Fruit fly (Drosophila melanogaster) whole organism, adult: ENCODE measurements around the gene Pdfr.

ENCODE experiments used
- CG11617 ChIP-seq: fragments of 200-800 bp; sonication (Bioruptor generic); optimal IDR thresholded peaks from 2 replicates; lab custom pipeline; 2017; ENCODE audit warnings: mild to moderate bottlenecking, missing biosample characterization, missing genetic modification reagents, missing genetic modification characterization
- CG12768 ChIP-seq: fragments of 200-800 bp; sonication (Bioruptor generic); optimal IDR thresholded peaks from 2 replicates; lab custom pipeline; 2017; ENCODE audit warnings: missing biosample characterization, missing genetic modification characterization, mild to moderate bottlenecking, moderate library complexity, missing genetic modification reagents
- CG14711 ChIP-seq: fragments of 200-800 bp; sonication (Bioruptor generic); optimal IDR thresholded peaks from 2 replicates; lab custom pipeline; 2018; ENCODE audit warnings: missing biosample characterization, mild to moderate bottlenecking, missing genetic modification characterization, moderate library complexity
- CG1620 ChIP-seq: fragments of 200-800 bp; sonication (Bioruptor generic); optimal IDR thresholded peaks from 2 replicates; lab custom pipeline; 2016; ENCODE audit warnings: missing biosample characterization, missing genetic modification characterization
- CG33017 ChIP-seq: fragments of 200-800 bp; sonication (Bioruptor generic); optimal IDR thresholded peaks from 2 replicates; lab custom pipeline; 2018; ENCODE audit warnings: missing biosample characterization, mild to moderate bottlenecking, missing genetic modification characterization, moderate library complexity
- CG5204 ChIP-seq: fragments of 200-800 bp; sonication (Bioruptor generic); optimal IDR thresholded peaks from 2 replicates; lab custom pipeline; 2016; ENCODE audit warnings: missing biosample characterization, missing genetic modification characterization
- CG7045 ChIP-seq: fragments of 200-800 bp; sonication (Bioruptor generic); optimal IDR thresholded peaks from 2 replicates; lab custom pipeline; 2017; ENCODE audit warnings: missing biosample characterization, mild to moderate bottlenecking, missing genetic modification characterization
- CG7101 ChIP-seq: fragments of 200-800 bp; sonication (Bioruptor generic); optimal IDR thresholded peaks from 2 replicates; lab custom pipeline; 2018; ENCODE audit warnings: missing biosample characterization, mild to moderate bottlenecking, missing genetic modification characterization, moderate library complexity
- Clk ChIP-seq: fragments of 200-800 bp; sonication (Bioruptor generic); optimal IDR thresholded peaks from 2 replicates; lab custom pipeline; 2017; ENCODE audit warnings: missing biosample characterization, missing genetic modification characterization
- Crg-1 ChIP-seq: fragments of 200-800 bp; sonication (Bioruptor generic); optimal IDR thresholded peaks from 2 replicates; lab custom pipeline; 2016; ENCODE audit warnings: missing biosample characterization, missing genetic modification characterization
- Hr96 ChIP-seq: fragments of 200-800 bp; sonication (Bioruptor generic); optimal IDR thresholded peaks from 2 replicates; lab custom pipeline; 2016; ENCODE audit warnings: missing biosample characterization, missing genetic modification characterization
- Mnt ChIP-seq: fragments of 200-800 bp; sonication (Bioruptor generic); optimal IDR thresholded peaks from 2 replicates; lab custom pipeline; 2016; ENCODE audit warnings: missing biosample characterization, mild to moderate bottlenecking, missing genetic modification characterization
- bab1 ChIP-seq: fragments of 200-800 bp; sonication (Bioruptor generic); optimal IDR thresholded peaks from 3 replicates; lab custom pipeline; 2019; ENCODE audit warnings: missing biosample characterization, mild to moderate bottlenecking, missing genetic modification characterization, moderate library complexity
- cic ChIP-seq: fragments of 200-800 bp; sonication (Bioruptor generic); optimal IDR thresholded peaks from 2 replicates; lab custom pipeline; 2017; ENCODE audit warnings: missing biosample characterization, mild to moderate bottlenecking, missing genetic modification characterization, moderate library complexity
- cnc ChIP-seq, 2 experiments: fragments of >200 bp; optimal IDR thresholded peaks; 2 replicates each; lab custom pipeline; 2017
- kay ChIP-seq: fragments of 200-800 bp; sonication (Bioruptor generic); peaks from one replicate; lab custom pipeline; 2016; ENCODE audit warnings: missing biosample characterization, missing genetic modification characterization, borderline replicate concordance
- ovo ChIP-seq: fragments of 200-800 bp; sonication (Bioruptor generic); optimal IDR thresholded peaks from 2 replicates; lab custom pipeline; 2016; ENCODE audit warnings: missing biosample characterization, missing genetic modification characterization
- pad ChIP-seq: fragments of 200-800 bp; sonication (Bioruptor generic); optimal IDR thresholded peaks from 3 replicates; lab custom pipeline; 2017; ENCODE audit warnings: missing biosample characterization, missing genetic modification characterization, mild to moderate bottlenecking, moderate library complexity, missing genetic modification reagents
- tj ChIP-seq: fragments of 200-800 bp; sonication (Bioruptor generic); optimal IDR thresholded peaks from 3 replicates; lab custom pipeline; 2017; ENCODE audit warnings: missing biosample characterization, mild to moderate bottlenecking, missing genetic modification characterization, moderate library complexity
- toe ChIP-seq: fragments of 200-800 bp; sonication (Bioruptor generic); optimal IDR thresholded peaks from 2 replicates; lab custom pipeline; 2016; ENCODE audit warnings: missing biosample characterization, missing genetic modification characterization

Gene Pdfr

DNA sequence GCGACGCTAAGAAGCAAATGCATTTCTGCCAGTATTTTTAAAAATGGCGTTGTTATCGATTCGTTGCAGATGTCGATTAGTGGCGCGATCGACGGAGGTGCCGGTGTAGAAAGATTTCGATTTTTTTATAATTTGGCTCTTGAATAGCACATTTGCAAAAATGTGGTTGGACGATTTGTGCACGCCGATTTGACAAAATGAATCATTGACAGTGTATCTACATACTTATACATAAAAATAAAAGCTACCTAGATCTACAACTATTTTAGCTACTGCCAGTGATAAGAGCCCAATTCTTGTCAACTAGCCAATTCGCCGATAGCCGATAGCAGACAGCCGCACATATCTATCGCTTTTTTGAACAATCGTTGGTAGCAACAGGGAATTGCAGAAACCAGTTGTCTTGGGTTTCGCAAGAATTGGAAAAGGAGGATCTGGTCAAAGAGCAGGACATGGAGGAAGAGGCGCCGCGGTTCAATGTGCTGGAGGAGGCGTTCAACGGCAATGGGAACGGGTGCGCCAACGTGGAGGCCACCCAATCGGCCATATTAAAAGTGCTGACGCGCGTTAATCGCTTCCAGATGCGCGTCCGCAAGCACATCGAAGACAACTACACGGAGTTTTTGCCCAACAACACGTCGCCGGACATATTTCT, 52.0 kb downstream of the Pdfr start, which contains the start of the genes Klp3A and Zw10:
Klp3A (minus strand) TSS at position 202 of the 655 bp plus-strand sequence.
Zw10 (plus strand) TSS at position 347 of the 655 bp plus-strand sequence.
- TF ChIP-seq bab1 (GFP tag; lab: Kevin White, UChicago) (peak; percentile 71), CG14711 (tag; lab: Kevin White, UChicago) (peak; percentile 16), CG33017 (tag; lab: Kevin White, UChicago) (no peak), cnc (optimal IDR thresholded peaks at IDR 0.05; lab: Kevin White, UChicago) (no peak), CG7101 (tag; lab: Kevin White, UChicago) (peak; percentile 31), Mnt (GFP tag; lab: Kevin White, UChicago) (peak; percentile 36), pad (no peak), cic (GFP tag; lab: Kevin White, UChicago) (no peak), Hr96 (GFP tag; lab: Kevin White, UChicago) (no peak), Crg-1 (GFP tag; lab: Kevin White, UChicago) (no peak), toe (GFP tag; lab: Kevin White, UChicago) (no peak), CG12768 (GFP tag; lab: Kevin White, UChicago) (no peak), CG1620 (GFP tag; lab: Kevin White, UChicago) (peak; percentile 12), tj (peak; percentile 93), kay (GFP tag; lab: Kevin White, UChicago) (no peak)

DNA sequence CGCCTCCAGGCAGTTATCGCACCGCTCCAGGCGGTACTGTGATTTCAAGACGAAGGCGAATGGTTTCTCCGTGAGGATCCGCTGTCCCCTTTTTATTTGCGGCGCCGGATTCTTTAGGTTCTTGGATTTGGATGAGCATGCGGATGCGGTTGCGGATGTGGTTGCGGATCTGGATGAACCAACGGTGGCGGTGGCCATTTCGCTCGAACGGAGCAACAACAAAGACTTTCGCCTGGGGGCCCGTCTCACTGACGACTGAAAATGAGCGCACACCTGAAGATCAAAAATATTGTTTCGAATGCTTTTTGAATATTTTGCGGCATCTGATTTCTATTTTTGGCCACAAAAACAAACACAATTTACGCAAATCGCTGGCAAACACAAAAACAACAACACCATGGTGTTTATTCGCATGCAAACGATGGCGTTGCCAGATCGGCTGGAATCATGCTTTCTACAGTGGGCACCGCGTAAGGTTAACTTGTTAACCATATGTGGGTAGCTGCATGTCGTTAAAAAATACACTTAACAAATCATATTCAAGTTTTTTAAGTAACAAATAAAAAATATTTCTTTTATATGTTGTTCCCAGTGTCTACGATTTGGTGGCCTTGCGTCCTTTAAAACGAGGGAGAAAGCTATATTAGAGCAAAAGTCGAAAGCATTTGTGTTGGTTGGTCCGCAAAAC, 56.6 kb downstream of the Pdfr start, which contains the start of gene Smyd3:
Smyd3 (minus strand) TSS at position 407 of the 688 bp plus-strand sequence.
- TF ChIP-seq CG1620 (GFP tag; lab: Kevin White, UChicago), result peak; percentile 52
- peak; percentile 61 for TF ChIP-seq toe (GFP tag; lab: Kevin White, UChicago)
- TF ChIP-seq Mnt (GFP tag; lab: Kevin White, UChicago), result peak; percentile 83
- peak; percentile 57 for TF ChIP-seq Crg-1 (GFP tag; lab: Kevin White, UChicago)
- TF ChIP-seq pad, result peak; percentile 50
- TF ChIP-seq CG5204 (GFP tag; lab: Kevin White, UChicago), result no peak
- peak; percentile 81 for TF ChIP-seq bab1 (GFP tag; lab: Kevin White, UChicago)
- no peak for TF ChIP-seq kay (GFP tag; lab: Kevin White, UChicago)
- TF ChIP-seq CG7045 (GFP tag; lab: Kevin White, UChicago), result peak; percentile 46
- peak; percentile 40 for TF ChIP-seq tj
- TF ChIP-seq Hr96 (GFP tag; lab: Kevin White, UChicago), result no peak
- no peak for TF ChIP-seq cnc (optimal IDR thresholded peaks at IDR 0.05; lab: Kevin White, UChicago)
- peak; percentile 61 for TF ChIP-seq CG7101 (tag; lab: Kevin White, UChicago)
- TF ChIP-seq ovo (GFP tag; lab: Kevin White, UChicago), result no peak
- TF ChIP-seq CG33017 (tag; lab: Kevin White, UChicago), result peak; percentile 77
- peak; percentile 74 for TF ChIP-seq CG11617 (GFP tag; lab: Kevin White, UChicago)
- TF ChIP-seq Clk, result peak; percentile 30
- peak; percentile 68 for TF ChIP-seq CG12768 (GFP tag; lab: Kevin White, UChicago)
- TF ChIP-seq cic (GFP tag; lab: Kevin White, UChicago), result peak; percentile 44
- peak; percentile 62 for TF ChIP-seq CG14711 (tag; lab: Kevin White, UChicago)

dm6 chrX:2610236-2610635, 58.2 kb downstream of the Pdfr start, which contains the start of gene eIF3g1:
eIF3g1 (minus strand) TSS chrX:2610336.
- peak; percentile 22 for TF ChIP-seq Mnt (GFP tag; lab: Kevin White, UChicago)

- TF ChIP-seq ovo (GFP tag; lab: Kevin White, UChicago) (no peak), toe (GFP tag; lab: Kevin White, UChicago) (no peak), CG5204 (GFP tag; lab: Kevin White, UChicago) (no peak), Clk (no peak), bab1 (GFP tag; lab: Kevin White, UChicago) (no peak), CG1620 (GFP tag; lab: Kevin White, UChicago) (no peak), CG7101 (tag; lab: Kevin White, UChicago) (no peak), kay (GFP tag; lab: Kevin White, UChicago) (no peak), CG7045 (GFP tag; lab: Kevin White, UChicago) (no peak), CG12768 (GFP tag; lab: Kevin White, UChicago) (no peak), Hr96 (GFP tag; lab: Kevin White, UChicago) (no peak), CG11617 (GFP tag; lab: Kevin White, UChicago) (no peak), pad (no peak), CG33017 (tag; lab: Kevin White, UChicago) (no peak), Crg-1 (GFP tag; lab: Kevin White, UChicago) (no peak), CG14711 (tag; lab: Kevin White, UChicago) (no peak)
Measured at dm6 chrX:2617417-2617816, 65.4 kb downstream of the Pdfr start.

DNA sequence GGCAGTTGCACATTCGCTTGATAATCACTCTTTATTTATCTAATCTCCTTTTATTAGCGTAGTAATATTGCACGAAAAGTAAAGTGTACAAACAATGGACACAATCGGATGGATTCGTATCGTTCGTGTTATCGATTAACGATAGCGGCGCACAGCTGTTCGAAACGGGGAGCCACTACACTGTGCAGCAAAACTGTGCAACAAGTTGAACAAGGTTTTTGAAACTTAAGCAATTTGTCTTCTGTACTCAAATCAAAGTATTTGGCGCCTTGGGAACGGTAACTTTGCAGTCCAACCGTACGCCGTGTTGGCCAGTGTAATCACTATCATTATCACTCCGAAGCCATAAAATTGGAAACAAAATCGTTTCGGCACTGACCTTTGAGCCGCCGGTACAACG, 67.6 kb downstream of the Pdfr start, which contains the start of the genes Tsp3A and Seipin:
Tsp3A (minus strand) TSS at position 88 of the 400 bp plus-strand sequence.
Seipin (plus strand) TSS at position 149 of the 400 bp plus-strand sequence.
- TF ChIP-seq CG11617 (GFP tag; lab: Kevin White, UChicago), result peak; percentile 88
- TF ChIP-seq CG7101 (tag; lab: Kevin White, UChicago), result peak; percentile 88
- peak; percentile 79 for TF ChIP-seq CG7045 (GFP tag; lab: Kevin White, UChicago)
- TF ChIP-seq CG12768 (GFP tag; lab: Kevin White, UChicago), result peak; percentile 97
- peak; percentile 87 for TF ChIP-seq tj
- no peak for TF ChIP-seq CG5204 (GFP tag; lab: Kevin White, UChicago)
- TF ChIP-seq CG1620 (GFP tag; lab: Kevin White, UChicago), result peak; percentile 48
- TF ChIP-seq bab1 (GFP tag; lab: Kevin White, UChicago), result peak; percentile 84
- TF ChIP-seq toe (GFP tag; lab: Kevin White, UChicago), result no peak
- no peak for TF ChIP-seq Hr96 (GFP tag; lab: Kevin White, UChicago)
- TF ChIP-seq cnc (optimal IDR thresholded peaks at IDR 0.05; lab: Kevin White, UChicago), result no peak
- peak; percentile 75 for TF ChIP-seq pad
- TF ChIP-seq Mnt (GFP tag; lab: Kevin White, UChicago), result peak; percentile 61
- TF ChIP-seq ovo (GFP tag; lab: Kevin White, UChicago), result peak; percentile 30
- peak; percentile 83 for TF ChIP-seq CG33017 (tag; lab: Kevin White, UChicago)
- peak; percentile 67 for TF ChIP-seq Clk
- peak; percentile 84 for TF ChIP-seq CG14711 (tag; lab: Kevin White, UChicago)
- peak; percentile 51 for TF ChIP-seq Crg-1 (GFP tag; lab: Kevin White, UChicago)
- peak; percentile 60 for TF ChIP-seq cic (GFP tag; lab: Kevin White, UChicago)
